Fruit fly (Drosophila melanogaster): Measurements from ENCODE around the gene Npc2e.

DNA sequence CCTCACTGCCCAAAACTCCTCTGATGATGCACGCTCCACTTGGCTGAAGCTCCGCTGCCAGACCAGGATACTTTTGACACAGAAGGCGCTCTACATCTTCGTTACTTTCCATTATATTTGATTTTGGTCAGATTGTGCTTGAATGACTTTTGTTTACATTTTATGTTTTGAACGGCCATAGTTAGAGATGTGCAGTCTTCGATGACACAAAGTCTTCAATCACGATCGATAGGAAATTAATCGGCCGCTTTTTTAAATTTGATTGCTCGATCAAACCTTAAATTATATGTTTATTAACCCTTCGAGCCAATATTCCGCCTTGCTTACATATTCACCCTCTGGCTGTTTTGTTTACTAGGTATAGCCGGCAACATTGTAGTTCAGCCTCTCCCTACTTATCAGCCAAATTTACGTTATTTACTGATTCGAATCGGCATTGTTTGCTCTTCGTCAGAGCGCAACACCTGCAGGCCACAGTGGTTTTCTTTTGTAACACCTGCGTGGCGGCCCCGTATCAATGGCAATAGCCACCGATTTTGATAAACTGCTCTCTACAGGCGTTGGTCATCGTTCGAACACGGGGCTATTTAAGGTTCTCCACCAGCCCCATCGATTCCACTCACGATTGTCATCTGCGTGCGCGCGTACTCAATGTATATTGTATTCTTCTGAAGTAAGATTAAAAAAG is at the start of gene Npc2e, which contains the start of gene Fancl:
- no peak for TF ChIP-seq kay (GFP tag; ENCODE audit: borderline replicate concordance)
- no peak for TF ChIP-seq tj (GFP tag; optimal IDR thresholded peaks at IDR 0.05)
